Worm (Caenorhabditis elegans): ENCODE data around the gene T23F2.5.

DNA sequence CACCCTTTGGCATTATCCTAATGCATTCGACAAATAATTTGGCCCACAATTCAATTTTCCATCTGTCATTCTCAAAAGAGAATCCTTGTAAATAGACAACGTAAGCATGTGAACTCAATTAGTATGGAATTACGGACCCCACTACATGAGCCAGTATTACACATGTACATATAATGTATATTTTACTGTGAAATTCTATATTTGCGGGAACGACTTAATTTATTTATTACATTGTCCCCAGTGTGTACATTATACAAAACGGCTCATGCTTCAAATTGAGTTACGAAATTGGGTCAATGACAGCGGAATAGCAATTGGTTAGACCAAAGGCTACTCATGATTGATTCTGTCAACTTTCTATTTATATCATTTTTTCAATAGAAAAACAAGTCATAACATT, 2.6 kb upstream of the T23F2.5 start:
- TF ChIP-seq sea-1 (GFP tag; conservative IDR thresholded peaks at IDR 0.05) (no peak), ets-7 (tag; optimal IDR thresholded peaks at IDR 0.05) (no peak), tra-4 (tag; optimal IDR thresholded peaks at IDR 0.05) (no peak), scrt-1 (GFP tag; IDR thresholded peaks at IDR 0.05) (no peak)
